Fruit fly (Drosophila melanogaster) whole organism, embryonic: ENCODE measurements around the gene CG13829.

ENCODE experiments used
- CG11085 ChIP-seq: fragments of 200-800 bp; sonication (Bioruptor generic); IDR thresholded peaks from 2 replicates; pipeline ENCODE4 v1.3.6; 2022; ENCODE audit warnings: missing biosample characterization, missing genetic modification characterization
- CG13894 ChIP-seq: fragments of 200-800 bp; sonication (Bioruptor generic); optimal IDR thresholded peaks from 3 replicates; lab custom pipeline; 2018; ENCODE audit warnings: missing biosample characterization, mild to moderate bottlenecking, missing genetic modification characterization, moderate library complexity
- CG15601 ChIP-seq: fragments of 200-800 bp; sonication (Bioruptor generic); optimal IDR thresholded peaks from 3 replicates; lab custom pipeline; 2019; ENCODE audit warnings: missing biosample characterization, mild to moderate bottlenecking, missing genetic modification characterization, moderate library complexity
- CG1647 ChIP-seq: fragments of 200-800 bp; sonication (Bioruptor generic); optimal IDR thresholded peaks from 3 replicates; lab custom pipeline; 2016; ENCODE audit warnings: missing biosample characterization, missing genetic modification characterization
- CG18262 ChIP-seq: fragments of 200-800 bp; optimal IDR thresholded peaks from 3 replicates; lab custom pipeline; 2019; ENCODE audit warnings: missing biosample characterization, mild to moderate bottlenecking, missing genetic modification characterization, moderate library complexity
- CG2120 ChIP-seq: fragments of 200-800 bp; sonication (Bioruptor generic); optimal IDR thresholded peaks from 3 replicates; lab custom pipeline; 2016; ENCODE audit warnings: missing biosample characterization, missing genetic modification characterization
- CG31224 ChIP-seq: fragments of 200-800 bp; sonication (Bioruptor generic); IDR thresholded peaks from 2 replicates; pipeline ENCODE4 v1.3.6; 2022; ENCODE audit warnings: missing biosample characterization, missing genetic modification characterization
- CG33557 ChIP-seq: fragments of 200-800 bp; sonication (Bioruptor generic); optimal IDR thresholded peaks from 2 replicates; lab custom pipeline; 2019; ENCODE audit warnings: missing biosample characterization, mild to moderate bottlenecking, missing genetic modification characterization, moderate library complexity
- CG3847 ChIP-seq: fragments of 200-800 bp; sonication (Bioruptor generic); IDR thresholded peaks from 2 replicates; pipeline ENCODE4 v1.3.6; 2022; ENCODE audit warnings: missing biosample characterization, missing genetic modification characterization
- CG4360 ChIP-seq: fragments of 200-800 bp; sonication (Bioruptor generic); IDR thresholded peaks from 2 replicates; pipeline ENCODE4 v1.3.6; 2022; ENCODE audit warnings: missing biosample characterization, missing genetic modification characterization
- CG4404 ChIP-seq: fragments of 200-800 bp; sonication (Bioruptor generic); IDR thresholded peaks from 2 replicates; pipeline ENCODE4 v1.3.6; 2022; ENCODE audit warnings: missing biosample characterization, missing genetic modification characterization
- CG4707 ChIP-seq: fragments of 200-800 bp; sonication (Bioruptor generic); optimal IDR thresholded peaks from 2 replicates; lab custom pipeline; 2018; ENCODE audit warnings: missing biosample characterization, mild to moderate bottlenecking, missing genetic modification characterization, moderate library complexity
- CG6791 ChIP-seq: fragments of 200-800 bp; sonication (Bioruptor generic); IDR thresholded peaks from 3 replicates; pipeline ENCODE4 v1.3.6; 2022; ENCODE audit warnings: missing biosample characterization, missing genetic modification characterization; ENCODE audit not compliant: partially characterized antibody
- Dip3 ChIP-seq: fragments of 200-800 bp; sonication (Bioruptor generic); optimal IDR thresholded peaks from 3 replicates; lab custom pipeline; 2016; ENCODE audit warnings: missing biosample characterization, missing genetic modification characterization
- Dll ChIP-seq: fragments of 200-800 bp; sonication (Bioruptor generic); IDR thresholded peaks from 4 replicates; pipeline ENCODE4 v1.3.6; 2022; ENCODE audit warnings: missing biosample characterization, missing genetic modification characterization; ENCODE audit not compliant: partially characterized antibody
- E2f2 ChIP-seq: fragments of 200-800 bp; sonication (Bioruptor generic); IDR thresholded peaks from 2 replicates; pipeline ENCODE4 v1.3.6; 2022; ENCODE audit warnings: missing biosample characterization, missing genetic modification characterization
- HLH4C ChIP-seq: fragments of 200-800 bp; sonication (Bioruptor generic); IDR thresholded peaks from 3 replicates; pipeline ENCODE4 v1.3.6; 2022; ENCODE audit warnings: missing biosample characterization, missing genetic modification characterization; ENCODE audit not compliant: partially characterized antibody
- Hsf ChIP-seq: fragments of 200-800 bp; sonication (Bioruptor generic); optimal IDR thresholded peaks from 3 replicates; lab custom pipeline; 2016; ENCODE audit warnings: missing biosample characterization, missing genetic modification characterization
- Meics ChIP-seq: fragments of 200-800 bp; sonication (Bioruptor generic); optimal IDR thresholded peaks from 2 replicates; lab custom pipeline; 2017; ENCODE audit warnings: missing biosample characterization, mild to moderate bottlenecking, missing genetic modification characterization
- NC2β ChIP-seq: fragments of 200-800 bp; sonication (Bioruptor generic); optimal IDR thresholded peaks from 2 replicates; lab custom pipeline; 2016; ENCODE audit warnings: missing biosample characterization, missing genetic modification characterization
- Neu2 ChIP-seq: fragments of 200-800 bp; sonication (Bioruptor generic); optimal IDR thresholded peaks from 3 replicates; lab custom pipeline; 2016; ENCODE audit warnings: missing biosample characterization, missing genetic modification characterization, borderline replicate concordance
- Opbp ChIP-seq: fragments of 200-800 bp; sonication (Bioruptor generic); IDR thresholded peaks from 3 replicates; pipeline ENCODE4 v1.3.6; 2022; ENCODE audit warnings: missing biosample characterization, missing genetic modification characterization; ENCODE audit not compliant: partially characterized antibody
- Scr ChIP-seq: fragments of 200-800 bp; sonication (Bioruptor generic); IDR thresholded peaks from 2 replicates; pipeline ENCODE4 v1.3.6; 2022; ENCODE audit warnings: missing biosample characterization, missing genetic modification characterization; ENCODE audit not compliant: partially characterized antibody
- Spps ChIP-seq: fragments of 200-800 bp; sonication (Bioruptor generic); optimal IDR thresholded peaks from 2 replicates; lab custom pipeline; 2018; ENCODE audit warnings: missing biosample characterization, mild to moderate bottlenecking, missing genetic modification characterization
- Stat92E ChIP-seq, 3 experiments: fragments of >200 bp in 2 of 3; fragments of 200-800 bp in 1 of 3; sonication (Bioruptor generic) in 1 of 3; optimal IDR thresholded peaks; 2 replicates each; lab custom pipeline; 2017 to 2019; ENCODE audit warnings: missing biosample characterization in 3 of 3, missing genetic modification characterization in 3 of 3, mild to moderate bottlenecking in 1 of 3, moderate library complexity in 1 of 3
- Trl ChIP-seq, 3 experiments: fragments of >200 bp in 2 of 3; fragments of 200-800 bp in 1 of 3; sonication (Bioruptor generic) in 1 of 3; optimal IDR thresholded peaks; 2 replicates in 1 of 3; 3 replicates in 2 of 3; lab custom pipeline; 2016 to 2017; ENCODE audit warnings: missing biosample characterization in 1 of 3, missing genetic modification characterization in 1 of 3
- br ChIP-seq: fragments of >200 bp; optimal IDR thresholded peaks from 2 replicates; lab custom pipeline; 2017
- bsh ChIP-seq, 2 experiments: fragments of 200-800 bp; sonication (Bioruptor generic); optimal IDR thresholded peaks; 2 replicates each; lab custom pipeline; 2017 to 2018; ENCODE audit warnings: mild to moderate bottlenecking in 2 of 2, missing biosample characterization in 2 of 2, missing genetic modification characterization in 2 of 2, moderate library complexity in 1 of 2
- caup ChIP-seq: fragments of 200-800 bp; sonication (Bioruptor generic); optimal IDR thresholded peaks from 3 replicates; lab custom pipeline; 2017; ENCODE audit warnings: missing biosample characterization, mild to moderate bottlenecking, missing genetic modification characterization, moderate library complexity; ENCODE audit not compliant: severe bottlenecking
- cg ChIP-seq: fragments of 200-800 bp; sonication (Bioruptor generic); optimal IDR thresholded peaks from 3 replicates; lab custom pipeline; 2019; ENCODE audit warnings: missing biosample characterization, mild to moderate bottlenecking, missing genetic modification characterization, moderate library complexity
- chm ChIP-seq: fragments of 200-800 bp; sonication (Bioruptor generic); IDR thresholded peaks from 2 replicates; pipeline ENCODE4 v1.3.6; 2022; ENCODE audit warnings: missing biosample characterization, missing genetic modification characterization
- corto ChIP-seq: fragments of 200-800 bp; sonication (Bioruptor generic); optimal IDR thresholded peaks from 2 replicates; lab custom pipeline; 2016; ENCODE audit warnings: missing biosample characterization, mild to moderate bottlenecking, missing genetic modification characterization, moderate library complexity
- crc ChIP-seq: fragments of 200-800 bp; sonication (Bioruptor generic); optimal IDR thresholded peaks from 2 replicates; lab custom pipeline; 2016; ENCODE audit warnings: missing biosample characterization, missing genetic modification characterization
- dan ChIP-seq: fragments of 200-800 bp; sonication (Bioruptor generic); IDR thresholded peaks from 2 replicates; pipeline ENCODE4 v1.3.6; 2022; ENCODE audit warnings: missing biosample characterization, missing genetic modification characterization
- en ChIP-seq: fragments of 200-800 bp; sonication (Bioruptor generic); optimal IDR thresholded peaks from 2 replicates; lab custom pipeline; 2016; ENCODE audit warnings: missing biosample characterization, missing genetic modification characterization
- esg ChIP-seq: fragments of 200-800 bp; sonication (Bioruptor generic); conservative IDR thresholded peaks from 2 replicates; pipeline ENCODE4 v1.3.6; 2022; ENCODE audit warnings: missing biosample characterization, missing genetic modification characterization
- eve ChIP-seq, 2 experiments: fragments of >200 bp; optimal IDR thresholded peaks; 2 replicates each; lab custom pipeline; 2017; ENCODE audit warnings: missing biosample characterization in 2 of 2, missing genetic modification characterization in 2 of 2
- ewg ChIP-seq: fragments of 200-800 bp; sonication (Bioruptor generic); optimal IDR thresholded peaks from 3 replicates; lab custom pipeline; 2017; ENCODE audit warnings: mild to moderate bottlenecking, missing biosample characterization, missing genetic modification reagents, missing genetic modification characterization
- fru ChIP-seq: fragments of >200 bp; optimal IDR thresholded peaks from 2 replicates; lab custom pipeline; 2017
- grn ChIP-seq: fragments of 200-800 bp; sonication (Bioruptor generic); optimal IDR thresholded peaks from 3 replicates; lab custom pipeline; 2017; ENCODE audit warnings: missing biosample characterization, missing genetic modification characterization
- gsb-n ChIP-seq: fragments of 200-800 bp; sonication (Bioruptor generic); optimal IDR thresholded peaks from 3 replicates; lab custom pipeline; 2018; ENCODE audit warnings: missing biosample characterization, mild to moderate bottlenecking, missing genetic modification characterization
- nerfin-1 ChIP-seq: fragments of 200-800 bp; sonication (Bioruptor generic); optimal IDR thresholded peaks from 3 replicates; lab custom pipeline; 2019; ENCODE audit warnings: missing biosample characterization, mild to moderate bottlenecking, missing genetic modification characterization, moderate library complexity
- nmo ChIP-seq: fragments of 200-800 bp; sonication (Bioruptor generic); optimal IDR thresholded peaks from 2 replicates; lab custom pipeline; 2018; ENCODE audit warnings: missing biosample characterization, mild to moderate bottlenecking, missing genetic modification characterization, moderate library complexity
- odd ChIP-seq: fragments of 200-800 bp; sonication (Bioruptor generic); optimal IDR thresholded peaks from 2 replicates; lab custom pipeline; 2017; ENCODE audit warnings: missing biosample characterization, mild to moderate bottlenecking, missing genetic modification characterization
- pho ChIP-seq: fragments of 200-800 bp; sonication (Bioruptor generic); optimal IDR thresholded peaks from 2 replicates; lab custom pipeline; 2016; ENCODE audit warnings: missing biosample characterization, missing genetic modification characterization
- sens ChIP-seq: fragments of 200-800 bp; sonication (Bioruptor generic); peaks from one replicate; lab custom pipeline; 2016; ENCODE audit warnings: missing biosample characterization, missing genetic modification characterization
- tio ChIP-seq: fragments of 200-800 bp; sonication (Bioruptor generic); optimal IDR thresholded peaks from 2 replicates; lab custom pipeline; 2017; ENCODE audit warnings: missing biosample characterization, missing genetic modification characterization, inconsistent platforms
- trem ChIP-seq: fragments of 200-800 bp; optimal IDR thresholded peaks from 3 replicates; lab custom pipeline; 2019; ENCODE audit warnings: missing biosample characterization, mild to moderate bottlenecking, missing genetic modification characterization, moderate library complexity
- vfl ChIP-seq: fragments of 200-800 bp; sonication (Bioruptor generic); optimal IDR thresholded peaks from 2 replicates; lab custom pipeline; 2016; ENCODE audit warnings: missing biosample characterization, missing genetic modification characterization

CG13829 gene

DNA sequence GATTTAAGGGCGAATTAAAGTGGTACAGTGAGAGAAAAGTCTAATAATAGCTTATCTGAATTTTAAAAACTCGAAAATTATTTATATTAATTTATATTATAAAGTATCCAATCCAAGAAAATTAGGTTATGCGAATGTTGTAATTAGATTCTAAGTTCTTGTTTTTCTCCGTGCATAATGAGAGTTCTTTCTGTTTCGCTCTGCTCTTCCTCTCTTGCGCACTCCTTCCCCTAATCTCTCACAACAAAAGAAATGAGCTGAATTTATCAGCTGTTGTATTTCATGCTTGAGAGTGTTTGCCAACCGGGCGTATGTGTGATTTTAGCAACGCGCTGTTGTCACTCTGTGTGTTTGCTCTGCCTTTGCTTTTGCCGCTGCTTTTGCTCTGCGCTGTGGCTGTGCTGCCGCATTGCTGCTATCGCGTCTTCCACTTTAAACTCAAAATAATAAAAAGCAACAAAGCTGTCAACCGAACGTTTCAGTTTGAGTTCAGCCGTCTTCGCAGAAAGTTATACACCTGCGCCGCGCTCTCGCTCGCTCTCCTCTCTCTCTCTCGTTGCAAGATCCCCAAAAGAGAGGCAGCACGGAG is 12.3 kb upstream of the CG13829 start, which contains the start of gene CG46310 (continued):
- TF ChIP-seq Spps (no peak), odd (peak; percentile 21), bsh (GFP tag; optimal IDR thresholded peaks at IDR 0.05; lab: Kevin White, UChicago) (peak; percentile 3 to 55), br (lab: Kevin White, UChicago) (no peak), crc (no peak), CG4707 (GFP tag; lab: Kevin White, UChicago) (no peak), Scr (peak; percentile 35; the same call in 1 of the 2 replicates), en (no peak), Hsf (GFP tag; lab: Kevin White, UChicago) (no peak), CG1647 (GFP tag; lab: Kevin White, UChicago) (no peak), Opbp (GFP tag; lab: Robert Waterston, UW) (peak; percentile 20; the same call in 1 of the 3 replicates), esg (GFP tag; lab: Robert Waterston, UW) (peak; percentile 55), corto (GFP tag; lab: Kevin White, UChicago) (peak; percentile 86), CG4404 (GFP tag; lab: Robert Waterston, UW) (0 out of 2 replicates have a peak, but pooled peaks have one; percentile 47), pho (GFP tag; lab: Kevin White, UChicago) (no peak), gsb-n (tag; lab: Kevin White, UChicago) (peak; percentile 72), CG4360 (GFP tag; lab: Robert Waterston, UW) (peak; percentile 52; the same call in 1 of the 2 replicates), eve (GFP tag; optimal IDR thresholded peaks at IDR 0.05; lab: Kevin White, UChicago) (no peak), HLH4C (GFP tag; lab: Robert Waterston, UW) (no peak), Dip3 (no peak), caup (GFP tag; lab: Kevin White, UChicago) (peak; percentile 70), sens (peak; percentile 76), CG11085 (GFP tag; lab: Robert Waterston, UW) (peak; percentile 51; the same call in 1 of the 2 replicates), fru (lab: Kevin White, UChicago) (no peak), vfl (GFP tag; lab: Kevin White, UChicago) (no peak), E2f2 (GFP tag; lab: Robert Waterston, UW) (peak; percentile 43; the same call in 1 of the 2 replicates), CG33557 (GFP tag; lab: Kevin White, UChicago) (no peak), CG18262 (tag; lab: Kevin White, UChicago) (peak; percentile 82), CG13894 (no peak), Neu2 (GFP tag; lab: Kevin White, UChicago) (no peak), Dll (0 out of 4 replicates have a peak, but pooled peaks have one; percentile 32), Meics (GFP tag; lab: Kevin White, UChicago) (peak; percentile 77), trem (tag; lab: Kevin White, UChicago) (peak; percentile 3), chm (GFP tag; lab: Robert Waterston, UW) (peak; percentile 57; the same call in 1 of the 2 replicates), nmo (GFP tag; lab: Kevin White, UChicago) (peak; percentile 59), grn (no peak), CG15601 (tag; lab: Kevin White, UChicago) (peak; percentile 31), CG2120 (GFP tag; lab: Kevin White, UChicago) (peak; percentile 67), dan (no peak), ewg (peak; percentile 45), tio (peak; percentile 37), Stat92E (GFP tag; optimal IDR thresholded peaks at IDR 0.05; lab: Kevin White, UChicago) (no peak), Trl (optimal IDR thresholded peaks at IDR 0.05; lab: Kevin White, UChicago) (peak; percentile 57 to 89), Trl (GFP tag; optimal IDR thresholded peaks at IDR 0.05; lab: Kevin White, UChicago) (no peak), nerfin-1 (tag; lab: Kevin White, UChicago) (no peak), NC2β (no peak), CG6791 (no peak), CG3847 (GFP tag; lab: Robert Waterston, UW) (peak; percentile 63), cg (GFP tag; lab: Kevin White, UChicago) (peak; percentile 19), CG31224 (GFP tag; lab: Robert Waterston, UW) (peak; percentile 83)
